Fruit fly (Drosophila melanogaster) ovary, adult (tissue): Measurements from ENCODE around the gene Tpr2.

Experiments
- CG17801 ChIP-seq: fragments of 200-800 bp; optimal IDR thresholded peaks from 2 replicates; lab custom pipeline; 2019; ENCODE audit warnings: missing biosample characterization, mild to moderate bottlenecking, missing genetic modification characterization, moderate library complexity; ENCODE audit not compliant: partially characterized antibody

Tpr2 gene

DNA sequence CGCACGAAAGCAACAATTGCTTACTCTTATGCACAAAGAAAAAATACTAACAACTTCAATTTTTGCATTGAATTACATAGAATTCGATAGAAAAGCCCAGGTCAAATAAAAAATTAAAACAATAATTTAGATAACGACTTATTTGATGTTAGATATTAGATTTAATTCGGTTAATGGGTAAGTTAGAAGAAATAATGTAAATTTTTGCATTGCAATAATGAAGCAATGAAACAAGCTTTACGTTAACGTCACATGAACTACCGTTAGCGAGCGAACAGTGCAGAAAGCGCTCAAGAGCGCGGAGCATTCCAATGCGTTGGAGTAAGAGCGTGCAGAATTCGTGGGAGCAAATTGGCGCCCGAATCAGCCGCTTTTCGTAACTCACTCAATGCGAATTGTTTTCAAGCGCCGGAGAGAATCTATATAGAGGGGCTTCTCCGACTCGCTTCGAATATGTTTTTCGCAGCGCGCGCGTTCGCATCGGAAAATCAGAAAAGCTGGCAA, 53.3 kb downstream of the Tpr2 start, which contains the start of gene mtgo:
mtgo (plus strand) TSS at position 454 of the 504 bp plus-strand sequence.
- TF ChIP-seq CG17801 (GFP tag; lab: Kevin White, UChicago): no peak

DNA sequence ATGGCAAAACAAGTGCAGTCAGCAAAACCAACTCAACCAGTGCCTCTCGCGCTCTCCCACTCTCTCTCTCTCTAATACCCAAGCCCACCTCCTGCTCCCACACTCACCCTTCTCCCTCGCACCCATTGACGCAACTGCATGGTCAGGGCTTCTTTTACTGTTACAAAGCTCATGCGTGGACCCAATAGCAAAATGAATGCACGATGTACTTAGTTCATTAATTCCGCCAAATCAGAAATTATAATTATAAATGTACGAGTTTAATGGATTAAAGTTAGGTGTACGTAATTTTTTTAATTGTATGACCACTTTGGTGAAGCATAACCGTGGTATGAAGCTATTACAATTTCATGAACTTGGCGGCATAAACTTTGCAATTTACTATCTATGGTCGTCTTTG, 54.4 kb downstream of the Tpr2 start:
- peak; percentile 84 for TF ChIP-seq CG17801 (GFP tag; lab: Kevin White, UChicago)

DNA sequence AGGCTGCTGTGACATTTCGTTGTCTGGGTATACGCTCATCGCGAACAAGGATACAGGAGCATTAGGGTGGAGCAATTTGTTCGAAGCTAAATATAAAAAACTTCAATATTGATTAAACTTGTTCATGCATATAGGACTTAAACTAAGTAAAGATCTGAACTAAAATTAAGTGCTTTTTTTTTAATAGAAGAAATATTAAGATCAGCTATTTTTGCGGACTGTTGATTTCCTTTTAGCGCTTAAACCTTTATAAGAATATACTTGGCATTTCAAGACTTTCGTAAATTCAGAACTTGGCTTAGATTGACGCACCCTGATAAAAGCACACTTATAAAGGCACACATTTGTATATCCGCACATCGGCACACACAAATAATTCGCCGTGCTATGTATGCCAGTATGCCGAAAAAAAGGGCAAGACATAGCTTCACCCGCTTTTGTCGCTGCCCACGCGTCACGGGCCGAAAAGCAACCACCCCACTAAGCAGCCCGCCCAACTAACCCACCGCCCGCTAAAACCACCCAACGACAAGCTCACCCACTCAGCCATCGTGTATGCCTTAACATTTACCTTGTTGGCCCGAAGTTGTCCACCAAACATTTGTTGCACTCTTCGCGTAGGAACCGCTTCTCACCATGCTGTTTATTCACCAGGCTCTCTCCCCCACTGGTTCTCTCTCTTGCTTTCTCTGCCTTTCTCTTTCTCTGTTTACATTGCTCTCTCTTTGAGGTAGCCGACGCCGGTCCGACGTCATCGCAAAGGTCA, 56.5 kb downstream of the Tpr2 start:
- no peak for TF ChIP-seq CG17801 (GFP tag; lab: Kevin White, UChicago)

DNA sequence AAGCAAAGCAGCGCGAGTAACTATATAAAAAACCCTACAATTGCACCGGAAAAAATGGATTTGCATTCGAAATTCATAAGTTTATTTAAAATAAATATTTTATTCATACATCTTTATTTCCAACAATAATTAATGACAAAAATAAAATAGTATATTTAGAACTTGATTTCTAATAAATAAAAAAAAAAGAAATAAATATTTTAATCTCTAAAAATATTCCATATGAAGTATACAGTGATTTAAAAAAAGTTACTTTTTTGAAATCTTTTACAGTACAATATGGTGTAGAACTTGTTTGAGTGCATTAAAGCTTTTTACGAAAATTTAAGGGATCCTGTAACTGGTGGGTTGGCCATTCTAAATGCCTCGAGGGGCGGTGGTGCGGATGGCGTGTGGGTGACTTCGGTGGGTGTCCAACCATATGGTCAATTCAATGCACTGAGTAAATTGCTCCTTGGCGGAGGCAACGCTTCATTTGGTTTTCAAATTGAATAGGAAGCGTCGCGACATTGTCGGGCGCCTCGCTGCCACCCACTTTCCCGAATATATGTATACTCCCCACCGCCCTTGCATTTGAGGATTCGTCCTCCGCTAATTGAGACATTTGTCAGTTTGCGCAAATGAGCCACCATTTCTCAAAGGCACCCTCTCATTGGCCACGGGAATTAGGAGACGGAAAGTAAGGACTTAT, 57.2 kb downstream of the Tpr2 start:
- no peak for TF ChIP-seq CG17801 (GFP tag; lab: Kevin White, UChicago)

DNA sequence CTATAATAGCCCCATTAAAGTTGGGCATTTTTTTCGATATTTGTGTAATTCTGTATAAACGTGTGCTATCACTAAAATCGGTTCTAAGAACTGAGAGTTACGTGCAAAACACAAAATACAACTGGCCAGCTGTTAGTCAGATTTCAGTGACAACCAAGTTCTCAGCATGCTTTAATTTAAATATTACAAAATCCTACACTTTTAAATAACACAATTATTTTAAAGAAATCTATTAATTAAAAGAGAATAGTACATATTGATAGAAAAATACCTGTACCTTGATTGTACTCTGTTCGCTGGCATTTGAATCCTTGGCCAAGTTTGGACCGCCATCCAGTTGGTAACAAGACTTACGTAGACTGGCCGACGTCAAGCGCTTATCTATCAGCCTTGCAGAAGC, 58.5 kb downstream of the Tpr2 start, which contains the start of gene CG5968:
CG5968 (minus strand) TSS at position 101 of the 400 bp plus-strand sequence.
- TF ChIP-seq CG17801 (GFP tag; lab: Kevin White, UChicago): no peak
